Fruit fly (Drosophila melanogaster): Measurements from ENCODE around the gene CG18662.

CG18662 gene

DNA sequence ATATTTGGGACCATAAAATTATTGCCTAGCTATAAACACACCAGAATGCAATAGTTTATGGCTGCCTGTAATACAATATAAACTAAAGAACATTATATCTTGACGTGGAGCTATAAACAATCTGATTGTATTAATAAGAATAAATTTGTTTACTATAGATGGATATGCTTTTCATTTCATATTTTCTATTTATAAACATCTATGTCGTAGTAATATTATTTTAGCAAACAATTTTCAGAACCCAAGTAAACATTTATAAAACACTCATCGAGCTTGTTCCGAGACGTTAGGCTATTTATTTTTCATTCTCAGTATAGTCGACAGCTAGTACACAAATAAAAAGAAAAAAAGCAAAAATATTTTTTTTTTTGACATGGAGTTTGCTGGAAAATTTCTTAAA lies at the start of gene CG18662:
CG18662 (plus strand) TSS at position 301 of the 400 bp plus-strand sequence.
- TF ChIP-seq Dll (optimal IDR thresholded peaks at IDR 0.05) (no peak), usp (GFP tag; optimal IDR thresholded peaks at IDR 0.05) (no peak), EcR (GFP tag; optimal IDR thresholded peaks at IDR 0.05) (no peak), psq (optimal IDR thresholded peaks at IDR 0.05) (no peak), pan (optimal IDR thresholded peaks at IDR 0.05) (no peak), CG8478 (optimal IDR thresholded peaks at IDR 0.05) (no peak)

DNA sequence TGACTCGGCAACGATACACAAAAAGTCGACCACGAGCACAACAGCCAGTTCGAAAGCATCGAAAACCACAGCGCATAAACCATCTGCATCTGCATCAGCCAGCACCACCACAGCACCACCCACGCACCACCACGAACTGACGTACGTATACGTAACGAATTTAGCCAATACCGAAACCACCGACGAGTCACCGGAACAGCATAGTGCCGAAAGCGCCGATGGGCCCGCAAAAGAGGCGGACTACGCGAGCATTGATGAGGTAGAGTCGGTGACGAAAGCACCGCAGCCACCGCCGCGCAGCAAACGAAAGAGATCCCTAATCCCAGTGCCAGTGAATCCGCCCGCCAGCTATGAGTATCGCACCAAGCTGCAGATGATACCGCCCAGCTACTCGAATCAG lies 49.3 kb upstream of the CG18662 start:
- no peak for TF ChIP-seq pan (optimal IDR thresholded peaks at IDR 0.05)
- no peak for TF ChIP-seq Dll (optimal IDR thresholded peaks at IDR 0.05)
- no peak for TF ChIP-seq CG8478 (optimal IDR thresholded peaks at IDR 0.05)
- TF ChIP-seq EcR (GFP tag; optimal IDR thresholded peaks at IDR 0.05) = no peak
- TF ChIP-seq usp (GFP tag; optimal IDR thresholded peaks at IDR 0.05) = no peak
- no peak for TF ChIP-seq psq (optimal IDR thresholded peaks at IDR 0.05)

DNA sequence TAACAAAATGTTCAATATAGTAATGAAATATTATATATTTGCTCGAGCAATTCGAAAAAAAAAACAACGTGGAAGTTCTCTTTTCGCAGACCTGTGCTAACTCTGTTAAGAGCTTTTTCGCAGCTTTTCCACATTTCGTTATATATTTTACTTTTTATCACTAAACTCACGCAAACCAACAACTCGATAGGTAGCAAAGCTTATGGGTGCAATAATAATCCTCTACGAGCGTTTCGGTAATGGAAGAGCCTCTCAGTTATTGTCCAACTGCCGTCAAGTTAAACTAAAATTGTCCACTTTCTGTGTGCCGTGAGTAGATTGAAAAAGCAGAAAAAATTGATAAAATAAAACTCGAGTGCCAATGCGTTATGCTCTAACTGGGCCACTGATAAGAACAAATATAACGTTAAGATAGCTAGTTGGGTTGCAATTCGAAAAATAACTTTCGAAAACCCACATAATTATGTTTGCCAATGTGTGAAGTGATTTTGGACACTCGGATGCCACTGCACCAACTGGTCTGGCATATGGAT lies 46.7 kb upstream of the CG18662 start, which contains the start of gene Tsp29Fa:
Tsp29Fa (plus strand) TSS at position 253 of the 533 bp plus-strand sequence.
- TF ChIP-seq psq (optimal IDR thresholded peaks at IDR 0.05) = no peak
- no peak for TF ChIP-seq Dll (optimal IDR thresholded peaks at IDR 0.05)
- TF ChIP-seq CG8478 (optimal IDR thresholded peaks at IDR 0.05) = no peak
- no peak for TF ChIP-seq pan (optimal IDR thresholded peaks at IDR 0.05)
- no peak for TF ChIP-seq EcR (GFP tag; optimal IDR thresholded peaks at IDR 0.05)
- no peak for TF ChIP-seq usp (GFP tag; optimal IDR thresholded peaks at IDR 0.05)

DNA sequence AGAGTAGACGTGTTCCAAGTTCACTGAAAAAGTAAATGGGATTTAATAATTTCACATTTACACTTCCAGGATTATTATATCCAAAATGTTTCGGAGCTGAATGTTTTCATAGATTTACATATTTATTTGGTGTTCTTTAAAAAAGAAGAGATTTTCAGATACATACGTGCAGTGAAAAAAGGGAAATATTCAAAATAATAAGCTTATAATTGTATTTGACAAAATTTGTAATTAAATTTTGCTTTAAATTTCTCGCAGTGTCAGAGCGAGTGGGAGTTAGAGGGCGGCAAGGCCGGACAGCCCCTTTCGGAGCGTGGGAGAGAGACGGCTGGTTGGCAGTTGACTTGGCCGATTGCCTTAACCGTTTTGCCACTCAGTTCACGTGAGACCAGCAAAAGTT lies 43.5 kb upstream of the CG18662 start, which contains the start of gene Tsp29Fb:
Tsp29Fb (plus strand) TSS at position 388 of the 400 bp plus-strand sequence.
- TF ChIP-seq EcR (GFP tag; optimal IDR thresholded peaks at IDR 0.05) (no peak), psq (optimal IDR thresholded peaks at IDR 0.05) (no peak), CG8478 (optimal IDR thresholded peaks at IDR 0.05) (no peak), usp (GFP tag; optimal IDR thresholded peaks at IDR 0.05) (no peak)

DNA sequence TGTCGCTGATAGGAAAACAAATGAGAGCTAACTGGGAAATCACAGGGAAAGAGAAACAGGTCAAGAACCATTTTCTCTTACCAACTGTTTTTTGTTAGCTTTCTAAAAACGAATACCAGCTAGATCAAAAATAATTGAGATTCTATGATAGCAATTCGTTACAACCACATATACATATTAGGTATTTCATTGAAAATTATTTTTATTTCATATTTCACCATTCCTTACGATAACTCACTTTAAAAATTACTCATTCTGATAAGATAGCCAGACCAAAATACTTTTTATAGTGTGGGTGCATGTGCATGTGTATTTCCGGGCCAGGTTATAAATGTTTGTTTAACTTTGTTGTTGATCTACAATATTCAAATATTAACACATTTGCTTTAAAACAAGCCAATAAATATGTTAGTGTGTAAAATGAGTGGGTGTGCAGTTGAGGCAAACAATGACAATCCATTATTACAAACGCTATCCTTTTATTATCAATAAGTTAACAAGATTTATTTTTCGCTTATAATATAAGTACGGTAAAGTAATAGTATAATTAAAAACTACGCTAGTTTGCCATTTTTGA lies 42.5 kb upstream of the CG18662 start:
- TF ChIP-seq EcR (GFP tag; optimal IDR thresholded peaks at IDR 0.05) = no peak
- no peak for TF ChIP-seq psq (optimal IDR thresholded peaks at IDR 0.05)
- no peak for TF ChIP-seq usp (GFP tag; optimal IDR thresholded peaks at IDR 0.05)
- TF ChIP-seq Dll (optimal IDR thresholded peaks at IDR 0.05) = no peak
- TF ChIP-seq pan (optimal IDR thresholded peaks at IDR 0.05) = no peak
- no peak for TF ChIP-seq CG8478 (optimal IDR thresholded peaks at IDR 0.05)

DNA sequence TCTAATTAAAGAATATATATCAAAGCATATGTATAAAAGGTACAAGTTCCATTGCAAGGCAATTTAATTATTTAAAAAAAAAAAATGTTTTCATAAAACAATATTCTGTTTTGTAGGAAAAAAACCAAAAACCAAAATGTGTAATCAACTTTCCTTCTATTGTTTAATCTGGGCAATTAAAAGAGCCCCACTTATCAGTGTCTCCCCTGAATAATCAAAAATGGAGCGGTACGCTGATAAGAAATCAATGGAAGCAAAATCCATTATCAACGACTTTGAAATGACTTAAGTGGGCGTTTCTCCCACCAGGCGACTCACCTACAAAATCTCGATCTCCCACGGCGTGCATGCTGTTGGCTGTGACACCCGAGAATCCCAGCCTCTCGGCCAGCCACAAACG lies 39.8 kb upstream of the CG18662 start:
- TF ChIP-seq pan (optimal IDR thresholded peaks at IDR 0.05) (no peak), EcR (GFP tag; optimal IDR thresholded peaks at IDR 0.05) (no peak), CG8478 (optimal IDR thresholded peaks at IDR 0.05) (no peak), Dll (optimal IDR thresholded peaks at IDR 0.05) (no peak), psq (optimal IDR thresholded peaks at IDR 0.05) (no peak), usp (GFP tag; optimal IDR thresholded peaks at IDR 0.05) (no peak)

DNA sequence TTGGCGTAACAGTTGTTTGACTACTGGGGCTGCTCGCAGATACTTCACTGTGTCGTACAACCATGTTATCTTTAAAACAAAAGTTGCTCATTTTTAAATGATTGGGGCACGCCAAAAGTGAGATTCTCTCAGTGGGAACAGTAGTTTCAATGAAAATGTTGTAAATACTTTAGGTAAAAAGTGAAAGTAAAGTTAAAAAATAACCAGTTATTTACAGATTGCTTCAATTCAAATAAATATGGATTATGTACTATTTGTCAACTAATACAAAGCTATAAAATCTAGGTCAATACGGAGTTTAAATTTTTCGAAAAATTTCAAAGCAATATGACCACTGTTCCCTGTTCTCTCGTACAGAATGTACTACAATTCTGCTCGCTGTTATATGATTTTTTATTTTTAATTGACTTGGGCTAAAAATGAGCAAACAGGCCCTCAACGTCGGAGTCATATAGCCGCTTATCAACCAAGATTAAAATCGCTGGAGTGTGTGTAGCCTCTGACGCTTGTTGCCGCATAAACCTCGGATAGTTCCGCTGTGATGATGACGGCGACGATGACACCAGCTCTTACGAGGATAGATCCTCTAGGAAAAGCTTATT lies 38.6 kb upstream of the CG18662 start, which contains the start of gene Argl:
Argl (minus strand) TSS at position 370 of the 602 bp plus-strand sequence.
- TF ChIP-seq Dll (optimal IDR thresholded peaks at IDR 0.05) (no peak), pan (optimal IDR thresholded peaks at IDR 0.05) (no peak), usp (GFP tag; optimal IDR thresholded peaks at IDR 0.05) (no peak), CG8478 (optimal IDR thresholded peaks at IDR 0.05) (no peak), psq (optimal IDR thresholded peaks at IDR 0.05) (no peak), EcR (GFP tag; optimal IDR thresholded peaks at IDR 0.05) (no peak)

DNA sequence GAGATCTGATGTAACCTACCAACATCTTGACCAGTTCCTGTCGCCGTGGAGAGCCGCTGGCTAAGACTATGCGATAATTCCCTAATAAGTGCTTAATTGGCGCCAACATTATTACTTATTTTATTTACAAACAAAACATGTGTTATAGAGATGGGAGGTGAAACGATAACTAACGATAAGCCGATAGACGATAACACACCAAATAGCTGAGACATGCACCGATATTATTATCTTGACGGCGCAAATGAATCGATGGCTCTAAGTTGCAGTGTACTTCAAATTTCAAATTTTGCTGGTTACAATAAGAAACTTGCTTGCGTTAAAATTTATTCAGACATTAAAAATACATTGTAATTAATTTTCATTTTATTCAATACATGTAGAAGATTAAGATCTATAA lies 37.3 kb upstream of the CG18662 start, which contains the start of gene CG9515:
CG9515 (minus strand) TSS at position 148 of the 400 bp plus-strand sequence.
- TF ChIP-seq pan (optimal IDR thresholded peaks at IDR 0.05) = no peak
- TF ChIP-seq EcR (GFP tag; optimal IDR thresholded peaks at IDR 0.05) = no peak
- no peak for TF ChIP-seq CG8478 (optimal IDR thresholded peaks at IDR 0.05)
- TF ChIP-seq Dll (optimal IDR thresholded peaks at IDR 0.05) = no peak
- no peak for TF ChIP-seq psq (optimal IDR thresholded peaks at IDR 0.05)
- no peak for TF ChIP-seq usp (GFP tag; optimal IDR thresholded peaks at IDR 0.05)

DNA sequence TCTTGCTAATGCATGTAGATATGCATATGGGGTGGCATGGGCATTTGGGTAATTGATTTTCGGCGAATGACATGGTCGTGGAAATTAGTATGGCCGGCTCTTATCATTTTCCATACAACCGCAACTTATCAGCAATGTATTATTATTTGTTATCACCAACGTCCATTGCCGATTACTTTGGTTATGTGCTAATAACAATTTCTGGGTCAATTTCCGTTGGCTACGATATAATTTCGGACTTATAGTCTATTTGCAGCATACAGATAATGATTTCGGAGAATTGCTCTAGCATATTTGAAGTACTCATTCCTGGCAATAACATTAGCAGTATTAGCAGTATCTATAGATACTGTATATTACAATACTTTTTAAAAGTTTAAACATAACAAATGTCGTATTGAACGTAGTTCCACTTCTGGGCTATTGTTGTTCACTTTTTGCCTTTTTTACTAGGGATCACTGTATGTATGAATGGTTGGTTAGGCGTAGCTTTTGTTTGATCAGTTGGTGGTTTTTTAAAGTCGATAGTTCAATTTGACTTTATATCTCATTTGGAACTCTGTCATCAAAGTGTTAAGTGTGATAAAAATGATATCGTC lies 33.6 kb upstream of the CG18662 start, which contains the start of gene CG46397:
CG46397 (plus strand) TSS at position 549 of the 599 bp plus-strand sequence.
- no peak for TF ChIP-seq EcR (GFP tag; optimal IDR thresholded peaks at IDR 0.05)
- no peak for TF ChIP-seq Dll (optimal IDR thresholded peaks at IDR 0.05)
- no peak for TF ChIP-seq usp (GFP tag; optimal IDR thresholded peaks at IDR 0.05)
- no peak for TF ChIP-seq psq (optimal IDR thresholded peaks at IDR 0.05)
- no peak for TF ChIP-seq pan (optimal IDR thresholded peaks at IDR 0.05)
- no peak for TF ChIP-seq CG8478 (optimal IDR thresholded peaks at IDR 0.05)

DNA sequence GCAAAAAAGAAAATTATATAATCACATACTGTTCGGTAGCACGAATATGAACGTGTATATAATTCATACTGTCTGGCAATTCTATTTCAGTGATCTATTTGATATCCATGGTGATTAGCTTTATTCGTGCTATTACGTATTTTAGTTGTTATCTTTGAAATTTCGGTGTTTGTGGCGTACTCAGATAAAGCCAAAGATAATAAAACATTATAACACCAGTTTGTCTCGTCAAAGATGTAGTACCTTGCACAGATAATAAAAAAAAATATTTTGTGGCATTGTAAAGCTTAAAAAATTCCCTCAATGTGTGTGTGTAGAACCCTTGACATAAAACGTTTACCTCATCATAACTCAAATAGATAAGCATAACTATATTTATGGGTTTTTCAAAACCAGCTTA lies 32.5 kb upstream of the CG18662 start:
- TF ChIP-seq EcR (GFP tag; optimal IDR thresholded peaks at IDR 0.05) (no peak), Dll (optimal IDR thresholded peaks at IDR 0.05) (no peak), psq (optimal IDR thresholded peaks at IDR 0.05) (no peak), usp (GFP tag; optimal IDR thresholded peaks at IDR 0.05) (no peak), CG8478 (optimal IDR thresholded peaks at IDR 0.05) (no peak), pan (optimal IDR thresholded peaks at IDR 0.05) (no peak)

DNA sequence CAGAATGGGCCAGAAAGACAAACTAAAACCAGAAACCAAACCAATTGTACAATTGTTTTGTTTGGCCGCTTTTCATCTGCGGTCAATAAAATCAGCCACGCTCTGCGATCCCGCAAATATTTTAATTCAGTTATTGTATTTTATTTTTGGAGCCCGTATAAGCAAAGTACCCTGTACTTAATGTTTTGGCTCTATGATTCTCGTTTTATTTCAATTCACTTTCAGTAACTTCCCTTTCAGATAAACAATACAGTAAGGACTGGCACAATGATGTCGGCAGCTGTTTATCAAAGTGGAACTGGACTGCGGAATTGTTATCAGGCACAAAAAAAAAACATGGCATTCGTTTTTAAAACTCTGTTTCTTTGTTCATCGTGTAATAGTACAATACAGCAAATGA lies 31.8 kb upstream of the CG18662 start:
- no peak for TF ChIP-seq EcR (GFP tag; optimal IDR thresholded peaks at IDR 0.05)
- no peak for TF ChIP-seq CG8478 (optimal IDR thresholded peaks at IDR 0.05)
- no peak for TF ChIP-seq usp (GFP tag; optimal IDR thresholded peaks at IDR 0.05)
